Fruit fly (Drosophila melanogaster) S2 (cell line): Measurements from ENCODE around the gene JIL-1.

ENCODE experiments used
- CG8478 ChIP-seq: fragments of >200 bp; optimal IDR thresholded peaks from 2 replicates; lab custom pipeline; 2018
- CTCF ChIP-seq, 2 experiments: fragments of >200 bp; optimal IDR thresholded peaks; 2 replicates each; lab custom pipeline; 2018

DNA sequence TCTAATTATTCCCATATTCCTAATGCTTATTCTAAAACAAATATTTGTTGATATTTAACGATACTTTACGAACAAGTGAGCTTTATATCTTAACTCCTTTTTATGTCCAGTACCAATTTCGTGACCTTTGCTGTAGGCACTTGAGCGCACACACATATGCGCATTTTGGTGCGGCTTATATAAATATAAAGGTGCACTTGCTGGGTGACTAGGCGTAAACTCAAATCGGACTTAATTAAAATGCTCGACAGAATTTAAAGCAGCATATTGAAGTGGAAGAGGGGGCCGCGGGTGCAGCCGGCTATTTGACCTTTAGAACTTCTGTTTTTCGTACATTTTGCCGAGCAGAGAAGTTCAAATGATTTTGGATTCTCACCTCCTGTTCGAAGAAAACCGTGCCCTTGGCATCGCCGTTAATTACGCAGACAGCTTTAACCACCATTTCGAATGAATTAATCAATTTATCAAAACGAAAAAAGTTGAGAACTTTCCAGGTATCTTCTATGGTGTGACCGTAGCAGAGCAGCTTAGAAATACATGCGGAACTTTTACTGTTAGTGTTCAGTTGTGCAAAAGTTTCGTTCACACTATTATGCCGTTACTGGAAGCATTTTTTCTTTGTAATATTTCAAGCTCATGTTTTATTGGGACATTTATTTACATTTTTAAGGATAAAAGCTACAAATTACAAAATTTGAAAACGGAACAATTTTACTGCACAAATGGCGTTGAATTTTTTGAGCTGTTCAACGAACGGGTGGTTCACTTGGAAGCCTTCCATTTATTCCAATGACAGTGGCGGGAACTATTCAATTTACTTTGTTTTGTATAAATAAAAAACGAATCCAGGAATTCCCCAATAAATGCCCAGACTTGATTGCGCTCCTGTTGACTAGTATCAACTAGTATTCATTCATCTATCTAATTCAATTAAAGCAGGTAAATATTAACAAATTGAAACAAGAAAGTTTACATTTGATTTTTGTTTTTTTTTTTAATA is 20.5 kb upstream of the JIL-1 start, which contains the start of gene Sod1:
- TF ChIP-seq CG8478 (lab: Kevin White, UChicago) (no peak), CTCF (optimal IDR thresholded peaks at IDR 0.05; lab: Kevin White, UChicago) (no peak)
